Fruit fly (Drosophila melanogaster) whole organism, wandering third instar larva: ENCODE measurements around the gene CG13380.

Experiments used
- Abd-B ChIP-seq: fragments of >200 bp; optimal IDR thresholded peaks from 2 replicates; lab custom pipeline; 2017; ENCODE audit warnings: missing biosample characterization, missing genetic modification characterization
- CG32264 ChIP-seq: fragments of 200-800 bp; sonication (Bioruptor generic); optimal IDR thresholded peaks from 2 replicates; lab custom pipeline; 2016; ENCODE audit warnings: missing biosample characterization, missing genetic modification characterization
- CG9705 ChIP-seq: fragments of 200-800 bp; sonication (Bioruptor generic); optimal IDR thresholded peaks from 2 replicates; lab custom pipeline; 2018; ENCODE audit warnings: missing biosample characterization, mild to moderate bottlenecking, missing genetic modification characterization
- CrebA ChIP-seq: fragments of 200-800 bp; sonication (Bioruptor generic); optimal IDR thresholded peaks from 2 replicates; lab custom pipeline; 2016; ENCODE audit warnings: missing biosample characterization, mild to moderate bottlenecking, missing genetic modification characterization, borderline replicate concordance
- Dfd ChIP-seq: fragments of >200 bp; optimal IDR thresholded peaks from 2 replicates; lab custom pipeline; 2017; ENCODE audit warnings: missing biosample characterization, missing genetic modification characterization
- Dif ChIP-seq: fragments of 200-275, 200-300 bp; sonication (Bioruptor generic); optimal IDR thresholded peaks from 2 replicates; lab custom pipeline; 2018; ENCODE audit warnings: missing biosample characterization, missing genetic modification characterization; ENCODE audit not compliant: partially characterized antibody
- GATAd ChIP-seq: sonication (Bioruptor generic); optimal IDR thresholded peaks from 2 replicates; lab custom pipeline; 2016; ENCODE audit warnings: missing biosample characterization, missing genetic modification characterization
- HLH106 ChIP-seq: fragments of 200-800 bp; optimal IDR thresholded peaks from 3 replicates; lab custom pipeline; 2019; ENCODE audit warnings: missing biosample characterization, mild to moderate bottlenecking, missing genetic modification characterization, moderate library complexity
- Hnf4 ChIP-seq: fragments of 200-800 bp; sonication (Bioruptor generic); optimal IDR thresholded peaks from 2 replicates; lab custom pipeline; 2016; ENCODE audit warnings: missing biosample characterization, mild to moderate bottlenecking, missing genetic modification characterization
- Hr78 ChIP-seq: fragments of >200 bp; optimal IDR thresholded peaks from 2 replicates; lab custom pipeline; 2017; ENCODE audit warnings: missing biosample characterization, missing genetic modification characterization
- Hr83 ChIP-seq: fragments of 200-300 bp; sonication (Bioruptor generic); optimal IDR thresholded peaks from 2 replicates; lab custom pipeline; 2016; ENCODE audit warnings: missing biosample characterization, mild to moderate bottlenecking, missing genetic modification characterization, moderate library complexity; ENCODE audit not compliant: poor library complexity, severe bottlenecking
- Jra ChIP-seq: sonication (Bioruptor generic); optimal IDR thresholded peaks from 2 replicates; lab custom pipeline; 2016; ENCODE audit warnings: missing biosample characterization, missing genetic modification characterization
- Mio ChIP-seq: sonication (Bioruptor generic); optimal IDR thresholded peaks from 2 replicates; lab custom pipeline; 2016; ENCODE audit warnings: missing biosample characterization, missing genetic modification characterization
- Myc ChIP-seq: fragments of >200 bp; optimal IDR thresholded peaks from 2 replicates; lab custom pipeline; 2017
- N ChIP-seq: fragments of >200 bp; optimal IDR thresholded peaks from 2 replicates; lab custom pipeline; 2018; ENCODE audit warnings: missing biosample characterization, missing external identifiers, missing genetic modification characterization
- OdsH ChIP-seq: fragments of 200-800 bp; sonication (Bioruptor generic); optimal IDR thresholded peaks from 2 replicates; lab custom pipeline; 2016; ENCODE audit warnings: missing biosample characterization, mild to moderate bottlenecking, missing genetic modification characterization
- Rel ChIP-seq, 2 experiments: fragments of 200-800 bp; sonication (Bioruptor generic) in 1 of 2; optimal IDR thresholded peaks; 2 replicates in 1 of 2; 3 replicates in 1 of 2; lab custom pipeline; 2016 to 2019; ENCODE audit warnings: mild to moderate bottlenecking in 2 of 2, missing biosample characterization in 2 of 2, missing genetic modification characterization in 2 of 2, moderate library complexity in 1 of 2
- Sp1 ChIP-seq: fragments of 200-800 bp; sonication (Bioruptor generic); optimal IDR thresholded peaks from 3 replicates; lab custom pipeline; 2019; ENCODE audit warnings: missing biosample characterization, mild to moderate bottlenecking, missing genetic modification characterization, moderate library complexity
- Vsx2 ChIP-seq: fragments of 200-300, 225-300 bp; sonication (Bioruptor generic); optimal IDR thresholded peaks from 2 replicates; lab custom pipeline; 2018; ENCODE audit warnings: missing biosample characterization, missing genetic modification characterization; ENCODE audit not compliant: partially characterized antibody
- br ChIP-seq: fragments of 200-800 bp; sonication (Bioruptor generic); optimal IDR thresholded peaks from 2 replicates; lab custom pipeline; 2016; ENCODE audit warnings: missing biosample characterization, missing genetic modification characterization
- brk ChIP-seq: fragments of 200-800 bp; sonication (Bioruptor generic); optimal IDR thresholded peaks from 2 replicates; lab custom pipeline; 2016; ENCODE audit warnings: missing biosample characterization, mild to moderate bottlenecking, missing genetic modification characterization
- dl ChIP-seq, 2 experiments: fragments of 175-275, 200-275 bp in 1 of 2; fragments of 200-275 bp in 1 of 2; sonication (Bioruptor generic); optimal IDR thresholded peaks; lab custom pipeline; 2018; ENCODE audit warnings: mild to moderate bottlenecking in 2 of 2, missing biosample characterization in 2 of 2, missing genetic modification characterization in 2 of 2, moderate library complexity in 2 of 2; ENCODE audit not compliant: partially characterized antibody in 2 of 2, insufficient read depth in 1 of 2
- dmrt93B ChIP-seq: fragments of 200-800 bp; sonication (Bioruptor generic); optimal IDR thresholded peaks from 2 replicates; lab custom pipeline; 2018; ENCODE audit warnings: missing biosample characterization, mild to moderate bottlenecking, missing genetic modification characterization
- dsf ChIP-seq: sonication (Bioruptor generic); optimal IDR thresholded peaks from 2 replicates; lab custom pipeline; 2016; ENCODE audit warnings: missing biosample characterization, missing genetic modification characterization, borderline replicate concordance
- ey ChIP-seq: fragments of 200-800 bp; sonication (Bioruptor generic); optimal IDR thresholded peaks from 2 replicates; lab custom pipeline; 2016; ENCODE audit warnings: missing biosample characterization, missing genetic modification characterization
- foxo ChIP-seq, 2 experiments: fragments of 200-800 bp; sonication (Bioruptor generic); optimal IDR thresholded peaks; 2 replicates in 1 of 2; 3 replicates in 1 of 2; lab custom pipeline; 2016 to 2017; ENCODE audit warnings: missing biosample characterization in 2 of 2, missing genetic modification characterization in 2 of 2
- fru ChIP-seq: fragments of 200-800 bp; sonication (Bioruptor generic); optimal IDR thresholded peaks from 3 replicates; lab custom pipeline; 2016; ENCODE audit warnings: missing biosample characterization, mild to moderate bottlenecking, missing genetic modification characterization
- h ChIP-seq: fragments of 200-800 bp; sonication (Bioruptor generic); optimal IDR thresholded peaks from 3 replicates; lab custom pipeline; 2016; ENCODE audit warnings: missing biosample characterization, mild to moderate bottlenecking, missing genetic modification characterization
- jim ChIP-seq: fragments of 175-275, 200-325 bp; sonication (Bioruptor generic); optimal IDR thresholded peaks from 2 replicates; lab custom pipeline; 2016; ENCODE audit warnings: missing biosample characterization, mild to moderate bottlenecking, missing genetic modification characterization
- lola ChIP-seq: fragments of >200 bp; optimal IDR thresholded peaks from 2 replicates; lab custom pipeline; 2017; ENCODE audit warnings: missing biosample characterization, missing genetic modification characterization
- pan ChIP-seq: fragments of >200 bp; optimal IDR thresholded peaks from 2 replicates; lab custom pipeline; 2017
- psq ChIP-seq: fragments of 200-800 bp; sonication (Bioruptor generic); optimal IDR thresholded peaks from 3 replicates; lab custom pipeline; 2017; ENCODE audit warnings: missing biosample characterization, mild to moderate bottlenecking, missing genetic modification characterization, moderate library complexity
- rgr ChIP-seq: fragments of 200-800 bp; sonication (Bioruptor generic); optimal IDR thresholded peaks from 3 replicates; lab custom pipeline; 2016; ENCODE audit warnings: missing biosample characterization, mild to moderate bottlenecking, missing genetic modification characterization
- sage ChIP-seq: fragments of 200-800 bp; sonication (Bioruptor generic); optimal IDR thresholded peaks from 2 replicates; lab custom pipeline; 2016; ENCODE audit warnings: missing biosample characterization, mild to moderate bottlenecking, missing genetic modification characterization
- sv ChIP-seq: fragments of 200-800 bp; sonication (Bioruptor generic); optimal IDR thresholded peaks from 3 replicates; lab custom pipeline; 2016; ENCODE audit warnings: missing biosample characterization, missing genetic modification characterization
- tai ChIP-seq: sonication (Bioruptor generic); optimal IDR thresholded peaks from 2 replicates; lab custom pipeline; 2016; ENCODE audit warnings: missing biosample characterization, missing genetic modification characterization
- usp ChIP-seq: fragments of >200 bp; optimal IDR thresholded peaks from 2 replicates; lab custom pipeline; 2017; ENCODE audit warnings: missing biosample characterization, missing genetic modification characterization
- woc ChIP-seq: sonication (Bioruptor generic); optimal IDR thresholded peaks from 2 replicates; lab custom pipeline; 2016; ENCODE audit warnings: missing biosample characterization, mild to moderate bottlenecking, missing genetic modification characterization

The CG13380 gene

dm6 chr3L:18622422-18622739 lies 4.6 kb upstream of the CG13380 start, which contains the start of gene bora:
Gene bora, plus strand, starts transcription at chr3L:18622692.
- no peak for TF ChIP-seq psq (GFP tag; lab: Kevin White, UChicago)
- TF ChIP-seq pan, result no peak
- no peak for TF ChIP-seq h
- TF ChIP-seq Vsx2, result no peak
- TF ChIP-seq Hr83 (GFP tag; lab: Kevin White, UChicago), result no peak
- TF ChIP-seq Rel (GFP tag; optimal IDR thresholded peaks at IDR 0.05; lab: Kevin White, UChicago), result no peak
- no peak for TF ChIP-seq Rel (tag; optimal IDR thresholded peaks at IDR 0.05; lab: Kevin White, UChicago)
- no peak for TF ChIP-seq HLH106 (tag; lab: Kevin White, UChicago)
- no peak for TF ChIP-seq woc (GFP tag; lab: Kevin White, UChicago)
- no peak for TF ChIP-seq usp (GFP tag; lab: Kevin White, UChicago)
- TF ChIP-seq foxo (GFP tag; optimal IDR thresholded peaks at IDR 0.05; lab: Kevin White, UChicago), result peak in 1 of 2 experiments; percentile 25
- TF ChIP-seq Dif, result no peak
- TF ChIP-seq Jra, result no peak
- peak; percentile 40 for TF ChIP-seq tai (GFP tag; lab: Kevin White, UChicago)

DNA sequence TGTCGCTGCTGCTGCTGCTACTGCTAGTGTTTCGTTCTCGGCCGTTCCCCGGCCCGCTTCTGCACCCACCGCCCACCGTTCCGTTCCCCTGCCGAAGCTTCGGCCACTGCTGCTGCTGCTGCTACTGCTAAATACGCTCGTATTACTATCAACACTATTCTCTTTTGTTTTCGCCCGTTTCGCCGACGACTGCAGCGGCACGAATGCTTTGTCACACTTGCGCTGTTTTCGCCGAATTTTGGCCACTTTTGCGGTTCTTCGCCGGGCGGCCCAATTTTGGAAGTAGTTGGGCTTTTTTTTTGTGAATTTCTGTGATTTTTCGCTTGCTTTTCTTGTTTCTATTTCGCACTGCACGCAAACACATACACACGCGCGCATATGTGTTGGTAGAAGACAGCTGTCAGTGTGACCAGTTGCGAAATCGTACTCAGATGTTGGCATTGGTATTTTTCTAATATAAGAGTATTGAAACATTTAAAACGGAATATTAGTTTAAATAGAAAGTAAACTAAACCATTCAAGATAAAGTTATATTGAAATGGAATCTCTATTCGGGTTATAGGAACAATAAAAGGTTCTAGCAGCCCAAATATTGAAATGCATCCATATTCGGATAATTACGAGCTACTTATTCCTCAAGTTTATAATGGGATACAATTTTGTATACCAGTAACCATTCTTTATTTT lies 4.1 kb upstream of the CG13380 start, which contains the start of gene not:
TSS of gene not (minus strand) at position 395 of the 687 bp plus-strand sequence.
- TF ChIP-seq Vsx2 (no peak), sage (no peak), fru (GFP tag; lab: Kevin White, UChicago) (peak; percentile 3), Hnf4 (peak; percentile 10), Hr83 (GFP tag; lab: Kevin White, UChicago) (no peak)

dm6 chr3L:18620988-18621734 lies 3.4 kb upstream of the CG13380 start:
- TF ChIP-seq Mio (GFP tag; lab: Kevin White, UChicago), result no peak
- TF ChIP-seq N, result no peak
- no peak for TF ChIP-seq lola (GFP tag; lab: Kevin White, UChicago)
- no peak for TF ChIP-seq Dfd
- TF ChIP-seq jim (GFP tag; lab: Kevin White, UChicago), result no peak
- TF ChIP-seq dsf, result no peak
- TF ChIP-seq CG9705 (GFP tag; lab: Kevin White, UChicago), result no peak
- no peak for TF ChIP-seq CrebA (GFP tag; lab: Kevin White, UChicago)
- TF ChIP-seq Vsx2, result no peak
- peak; percentile 54 for TF ChIP-seq sv (GFP tag; lab: Kevin White, UChicago)
- TF ChIP-seq Abd-B, result no peak
- TF ChIP-seq ey (GFP tag; lab: Kevin White, UChicago), result peak; percentile 21
- TF ChIP-seq HLH106 (tag; lab: Kevin White, UChicago), result peak; percentile 27
- TF ChIP-seq Jra, result peak; percentile 87
- TF ChIP-seq Hnf4, result peak; percentile 51
- TF ChIP-seq Myc (lab: Kevin White, UChicago), result peak; percentile 71
- TF ChIP-seq psq (GFP tag; lab: Kevin White, UChicago), result peak; percentile 6
- peak in 1 of 2 experiments; percentile 3 for TF ChIP-seq dl (GFP tag; optimal IDR thresholded peaks at IDR 0.05; lab: Kevin White, UChicago; ENCODE audit: insufficient read depth in 1 of 2, partially characterized antibody in 2 of 2)
- TF ChIP-seq fru (GFP tag; lab: Kevin White, UChicago), result peak; percentile 64
- no peak for TF ChIP-seq pan
- no peak for TF ChIP-seq tai (GFP tag; lab: Kevin White, UChicago)
- TF ChIP-seq CG32264 (GFP tag; lab: Kevin White, UChicago), result no peak
- TF ChIP-seq Rel (GFP tag; optimal IDR thresholded peaks at IDR 0.05; lab: Kevin White, UChicago), result peak; percentile 23
- peak; percentile 80 for TF ChIP-seq Rel (tag; optimal IDR thresholded peaks at IDR 0.05; lab: Kevin White, UChicago)
- no peak for TF ChIP-seq Hr78
- no peak for TF ChIP-seq Dif
- TF ChIP-seq dmrt93B (GFP tag; lab: Kevin White, UChicago), result no peak
- TF ChIP-seq Hr83 (GFP tag; lab: Kevin White, UChicago), result peak; percentile 35
- peak; percentile 20 for TF ChIP-seq h
- TF ChIP-seq brk (GFP tag; lab: Kevin White, UChicago), result peak; percentile 10
- no peak for TF ChIP-seq sage
- no peak for TF ChIP-seq OdsH (GFP tag; lab: Kevin White, UChicago)
- TF ChIP-seq rgr, result peak; percentile 7
- TF ChIP-seq usp (GFP tag; lab: Kevin White, UChicago), result no peak
- TF ChIP-seq br (GFP tag; lab: Kevin White, UChicago), result peak; percentile 55
- TF ChIP-seq woc (GFP tag; lab: Kevin White, UChicago), result peak; percentile 53
- TF ChIP-seq GATAd, result no peak
- TF ChIP-seq Sp1 (GFP tag; lab: Kevin White, UChicago), result peak; percentile 31
- peak in 1 of 2 experiments; percentile 55 for TF ChIP-seq foxo (GFP tag; optimal IDR thresholded peaks at IDR 0.05; lab: Kevin White, UChicago)
